Fruit fly (Drosophila melanogaster) whole organism, pupa: ENCODE results near the gene CG9192.

ENCODE experiments used
- CG10348 ChIP-seq: fragments of 200-800 bp; sonication (Bioruptor generic); IDR thresholded peaks from 2 replicates; pipeline ENCODE4 v1.3.6; 2022; ENCODE audit warnings: missing biosample characterization, missing genetic modification characterization
- CG12605 ChIP-seq: fragments of 200-800 bp; sonication (Bioruptor generic); IDR thresholded peaks from 2 replicates; pipeline ENCODE4 v1.3.6; 2022; ENCODE audit warnings: missing biosample characterization, missing genetic modification characterization
- CG13204 ChIP-seq: fragments of 200-800 bp; sonication (Bioruptor generic); optimal IDR thresholded peaks from 2 replicates; lab custom pipeline; 2018; ENCODE audit warnings: missing biosample characterization, mild to moderate bottlenecking, missing genetic modification characterization, moderate library complexity
- CG14655 ChIP-seq: fragments of 200-800 bp; sonication (Bioruptor generic); optimal IDR thresholded peaks from 3 replicates; lab custom pipeline; 2017; ENCODE audit warnings: mild to moderate bottlenecking, missing biosample characterization, missing genetic modification reagents, missing genetic modification characterization
- CG34367 ChIP-seq: fragments of 200-800 bp; sonication (Bioruptor generic); optimal IDR thresholded peaks from 2 replicates; lab custom pipeline; 2018; ENCODE audit warnings: missing biosample characterization, mild to moderate bottlenecking, missing genetic modification characterization
- CG4496 ChIP-seq: fragments of 200-800 bp; sonication (Bioruptor generic); IDR thresholded peaks from 3 replicates; pipeline ENCODE4 v1.3.6; 2022; ENCODE audit warnings: missing biosample characterization, missing genetic modification characterization
- D1 ChIP-seq: fragments of 200-800 bp; sonication (Bioruptor generic); optimal IDR thresholded peaks from 2 replicates; lab custom pipeline; 2018; ENCODE audit warnings: missing biosample characterization, mild to moderate bottlenecking, missing genetic modification characterization, moderate library complexity
- Pif1A ChIP-seq: fragments of 200-800 bp; sonication (Bioruptor generic); optimal IDR thresholded peaks from 3 replicates; lab custom pipeline; 2016; ENCODE audit warnings: missing biosample characterization, missing genetic modification characterization
- Pif1B ChIP-seq: fragments of 200-800 bp; sonication (Bioruptor generic); optimal IDR thresholded peaks from 3 replicates; lab custom pipeline; 2016; ENCODE audit warnings: missing biosample characterization, missing genetic modification characterization
- Snoo ChIP-seq: fragments of 200-800 bp; sonication (Bioruptor generic); optimal IDR thresholded peaks from 3 replicates; lab custom pipeline; 2017; ENCODE audit warnings: missing biosample characterization, mild to moderate bottlenecking, missing genetic modification characterization, inconsistent platforms
- rn ChIP-seq: fragments of 200-800 bp; sonication (Bioruptor generic); IDR thresholded peaks from 2 replicates; pipeline ENCODE4 v1.3.6; 2022; ENCODE audit warnings: missing biosample characterization, missing genetic modification characterization

- TF ChIP-seq CG14655: no peak
- no peak for TF ChIP-seq CG12605 (GFP tag; lab: Robert Waterston, UW)
- no peak for TF ChIP-seq CG34367 (tag; lab: Kevin White, UChicago)
- no peak for TF ChIP-seq CG4496 (GFP tag; lab: Robert Waterston, UW)
- TF ChIP-seq Pif1B: no peak
- TF ChIP-seq D1 (tag; lab: Kevin White, UChicago): no peak
- TF ChIP-seq Snoo (tag; lab: Kevin White, UChicago): no peak
- TF ChIP-seq Pif1A (GFP tag; lab: Kevin White, UChicago): no peak
- no peak for TF ChIP-seq CG10348 (GFP tag; lab: Robert Waterston, UW)
- no peak for TF ChIP-seq rn (GFP tag; lab: Robert Waterston, UW)
- no peak for TF ChIP-seq CG13204 (GFP tag; lab: Kevin White, UChicago)
Observed at dm6 chr3L:1211096-1211495, 27.0 kb downstream of the CG9192 start, which contains the start of gene LysD.
